Worm (Caenorhabditis elegans) whole organism, young adult: ENCODE results near the gene srz-6.

Experiments
- C17E4.6 ChIP-seq: fragments of 200-800 bp; sonication (Bioruptor generic); IDR thresholded peaks from 2 replicates; pipeline ENCODE4 v1.3.6; 2022; ENCODE audit warnings: missing genetic modification reagents, missing genetic modification characterization, missing compliant biosample characterization
- F39B2.1 ChIP-seq: fragments of 200-800 bp; sonication (Bioruptor generic); IDR thresholded peaks from 2 replicates; pipeline ENCODE4 v1.3.6; 2022; ENCODE audit warnings: missing genetic modification reagents, missing genetic modification characterization, missing compliant biosample characterization
- cebp-2 ChIP-seq: fragments of 200-800 bp; sonication (Bioruptor generic); IDR thresholded peaks from 2 replicates; pipeline ENCODE4 v1.3.6; 2022; ENCODE audit warnings: missing genetic modification characterization, missing compliant biosample characterization
- hsf-1 ChIP-seq: fragments of 200-800 bp; sonication (Bioruptor generic); IDR thresholded peaks from 2 replicates; pipeline ENCODE4 v1.3.6; 2022; ENCODE audit warnings: missing genetic modification reagents, missing genetic modification characterization, missing compliant biosample characterization
- nhr-179 ChIP-seq: sonication (generic microtip); optimal IDR thresholded peaks from 2 replicates; lab custom pipeline; 2016; ENCODE audit warnings: mild to moderate bottlenecking, missing genetic modification characterization, missing compliant biosample characterization
- pbrm-1 ChIP-seq: fragments of 200-800 bp; sonication (Bioruptor generic); IDR thresholded peaks from 2 replicates; pipeline ENCODE4 v1.3.6; 2022; ENCODE audit warnings: missing genetic modification reagents, missing genetic modification characterization, missing compliant biosample characterization
- zfh-2 ChIP-seq: fragments of 200-800 bp; sonication (Bioruptor generic); conservative IDR thresholded peaks from 2 replicates; pipeline ENCODE4 v1.3.6; 2022; ENCODE audit warnings: missing genetic modification reagents, missing genetic modification characterization, missing compliant biosample characterization

DNA sequence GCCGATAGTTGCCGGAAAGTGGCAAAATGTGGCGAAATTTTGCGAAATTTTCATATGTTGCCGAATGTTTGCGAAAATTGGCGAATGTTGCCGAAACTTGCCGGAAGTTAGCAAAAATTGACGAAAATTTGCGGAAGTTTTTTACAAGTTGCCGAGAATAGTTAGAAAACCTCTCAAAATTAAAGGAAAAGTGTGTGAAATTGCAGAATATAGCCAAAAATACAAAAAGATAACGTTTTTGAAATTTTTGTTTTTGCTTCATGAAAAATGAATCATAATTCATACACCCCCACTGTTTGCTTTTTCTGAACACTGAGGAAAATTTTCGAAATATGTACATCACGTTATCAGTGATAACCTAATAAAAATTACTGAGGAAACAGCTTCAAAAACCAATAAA is 10.4 kb upstream of the srz-6 start:
- TF ChIP-seq zfh-2 (no peak), F39B2.1 (GFP tag; lab: Robert Waterston, UW) (no peak), cebp-2 (GFP tag; lab: Robert Waterston, UW) (no peak), pbrm-1 (no peak), hsf-1 (GFP tag; lab: Robert Waterston, UW) (no peak), C17E4.6 (no peak), nhr-179 (no peak)
